Worm (Caenorhabditis elegans) whole organism, L2 larva: ENCODE data around the gene aat-1.

ENCODE experiments used
- ceh-82 ChIP-seq: fragments of 150-350 bp; optimal IDR thresholded peaks from 2 replicates; lab custom pipeline; 2014; ENCODE audit warnings: missing biosample characterization, missing genetic modification characterization
- elt-3 ChIP-seq: sonication (generic microtip); optimal IDR thresholded peaks from 2 replicates; lab custom pipeline; 2017; ENCODE audit warnings: missing biosample characterization, missing genetic modification characterization
- lin-13 ChIP-seq: fragments of 150-350 bp; optimal IDR thresholded peaks from 2 replicates; lab custom pipeline; 2014; ENCODE audit warnings: missing biosample characterization, missing genetic modification reagents, missing genetic modification characterization
- lin-39 ChIP-seq: fragments of 150-350 bp; optimal IDR thresholded peaks from 2 replicates; lab custom pipeline; 2014; ENCODE audit warnings: missing biosample characterization, missing genetic modification reagents, missing genetic modification characterization
- lsy-2 ChIP-seq, 2 experiments: fragments of 150-350 bp in 1 of 2; sonication (generic microtip) in 1 of 2; optimal IDR thresholded peaks; 2 replicates each; lab custom pipeline; 2014 to 2017; ENCODE audit warnings: missing biosample characterization in 2 of 2, missing genetic modification characterization in 2 of 2
- mab-5 ChIP-seq: fragments of 150-350 bp; optimal IDR thresholded peaks from 2 replicates; lab custom pipeline; 2014; ENCODE audit warnings: missing biosample characterization, missing genetic modification characterization
- nhr-12 ChIP-seq: fragments of 150-350 bp; optimal IDR thresholded peaks from 2 replicates; lab custom pipeline; 2014; ENCODE audit warnings: missing biosample characterization, missing genetic modification characterization
- nhr-25 ChIP-seq: fragments of 150-350 bp; sonication (generic microtip); optimal IDR thresholded peaks from 3 replicates; lab custom pipeline; 2014; ENCODE audit warnings: missing biosample characterization, missing genetic modification characterization
- unc-39 ChIP-seq: fragments of 150-350 bp; optimal IDR thresholded peaks from 2 replicates; lab custom pipeline; 2014; ENCODE audit warnings: missing biosample characterization, missing genetic modification characterization

DNA sequence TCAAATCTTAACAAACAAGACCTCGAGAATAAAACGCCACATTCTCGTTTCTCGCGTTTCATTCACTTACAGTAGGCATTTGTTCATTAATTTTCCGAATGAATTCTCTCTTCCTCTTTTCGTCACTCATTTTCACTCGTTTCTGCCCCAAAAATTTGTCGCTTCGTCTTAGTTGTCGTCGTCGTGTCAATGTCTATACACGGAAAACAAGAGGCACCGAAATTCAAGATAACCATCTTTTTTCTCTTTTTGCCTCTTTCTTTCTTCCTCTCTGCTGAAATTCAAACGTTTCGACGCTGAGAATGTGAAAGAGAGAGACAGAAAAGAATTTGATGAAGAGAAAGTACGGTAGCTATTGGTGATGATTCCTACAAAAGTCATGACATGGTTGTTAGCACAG, 16.5 kb upstream of the aat-1 start:
- TF ChIP-seq elt-3 (tag; lab: Kevin White, UChicago) (no peak), unc-39 (no peak), lsy-2 (tag; optimal IDR thresholded peaks at IDR 0.05; lab: Kevin White, UChicago) (no peak), lin-13 (GFP tag; lab: Kevin White, UChicago) (no peak), nhr-25 (tag; lab: Kevin White, UChicago) (peak; percentile 48), ceh-82 (tag; lab: Kevin White, UChicago) (no peak), mab-5 (tag; lab: Kevin White, UChicago) (no peak), nhr-12 (tag; lab: Kevin White, UChicago) (no peak), lin-39 (tag; lab: Kevin White, UChicago) (no peak)
